Fruit fly (Drosophila melanogaster): ENCODE data around the gene Upf2.

The Upf2 gene

dm6 chrX:8060148-8060920 is 14.9 kb downstream of the Upf2 start:
- TF ChIP-seq Ets98B (GFP tag; IDR thresholded peaks at IDR 0.05): peak; percentile 34; the same call in 1 of the 2 replicates
- TF ChIP-seq Pif1B (GFP tag; optimal IDR thresholded peaks at IDR 0.05): peak; percentile 15
- TF ChIP-seq CG4496 (GFP tag; IDR thresholded peaks at IDR 0.05): no peak
- peak; percentile 7 for TF ChIP-seq Pif1A (GFP tag; optimal IDR thresholded peaks at IDR 0.05)

DNA sequence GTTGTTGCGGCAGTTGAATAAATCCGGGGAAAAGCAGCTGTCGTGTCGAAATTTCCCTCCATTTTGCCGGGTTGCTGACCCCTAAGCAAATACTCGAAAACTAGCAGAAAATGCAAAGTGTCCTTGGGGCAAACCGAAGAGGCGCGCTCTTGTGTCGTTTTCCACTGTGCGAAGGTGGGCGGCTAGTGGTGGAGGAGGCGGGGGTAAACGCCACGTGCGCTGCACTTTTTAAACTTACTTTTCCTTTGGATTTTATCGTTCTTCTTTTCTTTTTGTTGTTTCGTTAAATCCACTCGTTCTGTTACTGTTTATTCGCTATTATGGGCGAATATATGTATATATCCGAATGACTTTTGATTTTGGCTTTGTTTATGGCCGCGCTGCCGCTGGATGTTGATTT is 15.6 kb downstream of the Upf2 start:
- TF ChIP-seq CG14655 (GFP tag; optimal IDR thresholded peaks at IDR 0.05) (no peak), EcR (GFP tag; optimal IDR thresholded peaks at IDR 0.05) (no peak), CG9948 (tag; optimal IDR thresholded peaks at IDR 0.05) (no peak), Pif1B (GFP tag; optimal IDR thresholded peaks at IDR 0.05) (no peak), Pif1A (GFP tag; optimal IDR thresholded peaks at IDR 0.05) (no peak), CG4496 (GFP tag; IDR thresholded peaks at IDR 0.05) (no peak), CG34367 (tag; optimal IDR thresholded peaks at IDR 0.05) (no peak), gl (tag; optimal IDR thresholded peaks at IDR 0.05) (no peak), CG17806 (tag; optimal IDR thresholded peaks at IDR 0.05) (no peak), CG10348 (GFP tag; IDR thresholded peaks at IDR 0.05) (no peak), CG8301 (tag; optimal IDR thresholded peaks at IDR 0.05) (no peak), D1 (tag; optimal IDR thresholded peaks at IDR 0.05) (no peak), Ets98B (GFP tag; IDR thresholded peaks at IDR 0.05) (no peak), Snoo (tag; optimal IDR thresholded peaks at IDR 0.05) (no peak), CG8159 (tag; optimal IDR thresholded peaks at IDR 0.05) (no peak), CG15710 (tag; optimal IDR thresholded peaks at IDR 0.05) (no peak), fd96Ca (GFP tag; IDR thresholded peaks at IDR 0.05) (no peak), rn (GFP tag; IDR thresholded peaks at IDR 0.05) (no peak)

DNA sequence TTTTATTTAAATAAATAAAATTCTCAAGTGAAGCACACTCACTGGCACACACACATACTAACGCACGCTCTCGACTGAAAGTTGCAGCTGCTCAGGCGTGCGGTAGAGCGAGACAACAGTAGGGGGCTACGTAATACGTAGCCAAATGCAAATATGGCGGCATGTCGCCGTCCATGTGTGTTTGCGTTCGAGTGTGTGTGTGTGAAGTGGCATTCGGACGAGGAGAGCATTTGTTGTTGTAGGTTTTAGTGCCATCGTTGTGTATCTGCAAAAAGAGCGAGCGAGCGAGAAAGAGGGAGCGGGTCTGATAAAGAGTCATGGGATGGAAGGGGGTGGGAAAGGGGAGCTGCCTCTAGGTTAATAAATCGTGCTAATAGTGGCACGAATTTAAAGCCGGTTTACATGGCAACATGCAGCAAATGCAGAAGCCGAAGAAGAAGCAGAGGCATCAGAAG is 16.8 kb downstream of the Upf2 start:
- TF ChIP-seq Pif1B (GFP tag; optimal IDR thresholded peaks at IDR 0.05): peak; percentile 21
- no peak for TF ChIP-seq CG34367 (tag; optimal IDR thresholded peaks at IDR 0.05)
- TF ChIP-seq CG14655 (GFP tag; optimal IDR thresholded peaks at IDR 0.05): no peak
- no peak for TF ChIP-seq Snoo (tag; optimal IDR thresholded peaks at IDR 0.05)
- no peak for TF ChIP-seq rn (GFP tag; IDR thresholded peaks at IDR 0.05)
- TF ChIP-seq CG15710 (tag; optimal IDR thresholded peaks at IDR 0.05): no peak
- TF ChIP-seq CG32121 (GFP tag; IDR thresholded peaks at IDR 0.05): peak; percentile 35; the same call in 1 of the 2 replicates
- peak; percentile 50 for TF ChIP-seq Ets98B (GFP tag; IDR thresholded peaks at IDR 0.05)
- peak; percentile 29 for TF ChIP-seq gl (tag; optimal IDR thresholded peaks at IDR 0.05)
- peak; percentile 60 for TF ChIP-seq CG12605 (GFP tag; IDR thresholded peaks at IDR 0.05)
- peak; percentile 23 for TF ChIP-seq CG13204 (GFP tag; optimal IDR thresholded peaks at IDR 0.05)
- TF ChIP-seq CG4496 (GFP tag; IDR thresholded peaks at IDR 0.05): peak; percentile 68; the same call in 2 of the 3 replicates
- peak; percentile 55 for TF ChIP-seq EcR (GFP tag; optimal IDR thresholded peaks at IDR 0.05)
- peak; percentile 59; the same call in 1 of the 3 replicates for TF ChIP-seq fd96Ca (GFP tag; IDR thresholded peaks at IDR 0.05)

- TF ChIP-seq gl (tag; optimal IDR thresholded peaks at IDR 0.05) (peak; percentile 6), Pif1A (GFP tag; optimal IDR thresholded peaks at IDR 0.05) (no peak), CG4496 (GFP tag; IDR thresholded peaks at IDR 0.05) (peak; percentile 6; the same call in 1 of the 3 replicates), CG12605 (GFP tag; IDR thresholded peaks at IDR 0.05) (peak; percentile 26), CG8159 (tag; optimal IDR thresholded peaks at IDR 0.05) (no peak), Pif1B (GFP tag; optimal IDR thresholded peaks at IDR 0.05) (no peak), CG15710 (tag; optimal IDR thresholded peaks at IDR 0.05) (no peak), Snoo (tag; optimal IDR thresholded peaks at IDR 0.05) (no peak), Ets98B (GFP tag; IDR thresholded peaks at IDR 0.05) (peak; percentile 7; the same call in 1 of the 2 replicates), CG9948 (tag; optimal IDR thresholded peaks at IDR 0.05) (no peak), fd96Ca (GFP tag; IDR thresholded peaks at IDR 0.05) (no peak)
These were observed 17.3 kb downstream of the Upf2 start for dm6 chrX:8057837-8058445.

- TF ChIP-seq EcR (GFP tag; optimal IDR thresholded peaks at IDR 0.05) (no peak), rn (GFP tag; IDR thresholded peaks at IDR 0.05) (peak; percentile 46; the same call in 1 of the 2 replicates), Snoo (tag; optimal IDR thresholded peaks at IDR 0.05) (peak; percentile 60), Pif1A (GFP tag; optimal IDR thresholded peaks at IDR 0.05) (peak; percentile 59), CG13204 (GFP tag; optimal IDR thresholded peaks at IDR 0.05) (no peak), CG14655 (GFP tag; optimal IDR thresholded peaks at IDR 0.05) (peak; percentile 87), CG10348 (GFP tag; IDR thresholded peaks at IDR 0.05) (no peak), Pif1B (GFP tag; optimal IDR thresholded peaks at IDR 0.05) (peak; percentile 42), CG8301 (tag; optimal IDR thresholded peaks at IDR 0.05) (peak; percentile 78), Ets98B (GFP tag; IDR thresholded peaks at IDR 0.05) (peak; percentile 7; the same call in 1 of the 2 replicates), CG15710 (tag; optimal IDR thresholded peaks at IDR 0.05) (peak; percentile 75), CG9948 (tag; optimal IDR thresholded peaks at IDR 0.05) (peak; percentile 76), CG4496 (GFP tag; IDR thresholded peaks at IDR 0.05) (peak; percentile 58; the same call in 1 of the 3 replicates), CG12605 (GFP tag; IDR thresholded peaks at IDR 0.05) (no peak), CG32121 (GFP tag; IDR thresholded peaks at IDR 0.05) (peak; percentile 46; the same call in 1 of the 2 replicates), gl (tag; optimal IDR thresholded peaks at IDR 0.05) (no peak), D1 (tag; optimal IDR thresholded peaks at IDR 0.05) (no peak), CG17806 (tag; optimal IDR thresholded peaks at IDR 0.05) (peak; percentile 61), fd96Ca (GFP tag; IDR thresholded peaks at IDR 0.05) (peak; percentile 69; the same call in 2 of the 3 replicates), CG8159 (tag; optimal IDR thresholded peaks at IDR 0.05) (peak; percentile 80), CG34367 (tag; optimal IDR thresholded peaks at IDR 0.05) (peak; percentile 56)
These were observed 18.0 kb downstream of the Upf2 start for dm6 chrX:8057299-8057730.

Data from whole organism, pupa.